Fruit fly (Drosophila melanogaster): ENCODE measurements around the gene myd.

Gene myd

DNA sequence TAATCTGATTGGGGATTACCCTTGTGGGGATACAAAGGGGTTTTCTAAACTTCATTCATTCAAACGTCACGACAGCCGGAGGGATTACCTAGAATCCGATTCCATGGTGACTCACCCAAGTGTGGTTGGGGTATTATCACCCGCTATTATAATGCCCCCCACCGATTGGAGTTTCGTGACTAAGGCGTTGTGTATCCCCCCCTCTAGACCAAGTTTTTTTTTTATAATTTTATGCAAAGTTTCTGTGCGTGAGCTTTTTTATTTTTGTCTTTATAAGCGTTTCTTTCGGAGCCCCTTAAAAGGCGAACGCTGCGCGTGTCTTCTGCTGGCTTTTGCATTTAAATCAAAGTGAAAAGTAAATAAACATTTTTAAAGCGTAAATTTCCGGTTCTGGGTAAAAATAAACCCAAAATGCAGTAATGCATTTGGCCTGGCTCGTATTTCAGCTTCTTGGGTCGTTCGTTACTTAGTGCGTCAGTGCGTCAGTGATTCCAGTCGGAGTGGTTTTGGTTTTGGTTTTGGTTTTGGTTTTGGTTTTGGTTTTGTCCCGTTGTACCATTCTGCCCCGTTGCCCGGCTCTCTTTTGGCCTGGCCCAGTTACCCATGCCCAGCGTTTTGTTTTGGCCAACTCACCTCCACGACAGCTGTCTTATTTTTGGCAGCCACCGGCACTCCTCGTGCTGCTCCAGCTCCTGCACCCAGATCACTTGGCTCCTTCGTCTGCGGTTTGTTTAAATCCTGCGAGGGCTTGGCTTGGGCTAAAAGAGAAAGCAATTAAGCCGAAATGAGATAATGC is 29.4 kb upstream of the myd start:
- TF ChIP-seq kay (GFP tag; ENCODE audit: borderline replicate concordance) (peak; percentile 39), tj (GFP tag; optimal IDR thresholded peaks at IDR 0.05) (peak; percentile 14), Hr96 (GFP tag; optimal IDR thresholded peaks at IDR 0.05) (no peak)

DNA sequence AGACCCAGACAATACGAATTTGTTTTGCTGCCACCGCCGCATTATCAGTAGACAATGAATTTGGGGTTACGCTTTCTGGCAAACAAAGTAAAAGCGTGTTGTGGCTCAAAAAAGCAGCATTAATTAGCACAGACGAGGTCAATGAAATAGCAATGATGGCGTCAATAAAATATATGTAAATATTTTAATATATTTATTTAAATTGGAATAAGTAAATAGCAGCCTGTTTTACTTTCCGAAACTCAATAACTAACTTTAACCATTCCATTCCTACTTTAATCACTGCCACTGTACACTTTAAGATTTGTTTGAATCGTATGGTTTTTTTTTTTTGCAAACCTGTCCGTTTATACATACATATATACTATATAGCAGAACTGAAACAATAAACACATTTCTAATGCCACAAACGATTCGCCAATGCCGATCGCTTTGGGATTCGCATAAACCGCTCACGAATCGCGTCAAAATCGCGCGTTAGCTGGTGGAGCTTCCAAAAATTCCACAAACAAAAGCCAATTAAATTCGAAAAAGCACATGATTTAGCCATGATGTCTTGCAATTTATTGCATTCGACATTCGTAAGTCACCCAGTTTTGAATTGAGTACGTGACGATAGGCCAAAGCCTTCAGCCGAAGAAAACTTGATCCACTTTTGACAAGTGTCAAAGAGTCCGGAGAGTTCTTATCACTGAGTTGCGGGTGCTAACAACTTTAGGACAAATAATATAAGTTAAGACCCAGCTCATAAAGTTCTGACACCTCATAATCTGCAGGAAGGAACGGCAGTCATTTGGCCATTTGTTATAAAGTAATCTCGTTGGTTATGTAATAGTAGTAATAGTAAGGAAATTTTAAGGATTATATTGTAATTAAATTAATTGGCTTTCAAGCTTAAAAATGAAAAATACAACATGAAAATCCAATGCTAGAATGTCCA is 28.3 kb upstream of the myd start:
- peak; percentile 69 for TF ChIP-seq kay (GFP tag; ENCODE audit: borderline replicate concordance)
- TF ChIP-seq CG33017 (tag; optimal IDR thresholded peaks at IDR 0.05), result peak; percentile 19
- TF ChIP-seq CG12768 (GFP tag; optimal IDR thresholded peaks at IDR 0.05), result no peak

DNA sequence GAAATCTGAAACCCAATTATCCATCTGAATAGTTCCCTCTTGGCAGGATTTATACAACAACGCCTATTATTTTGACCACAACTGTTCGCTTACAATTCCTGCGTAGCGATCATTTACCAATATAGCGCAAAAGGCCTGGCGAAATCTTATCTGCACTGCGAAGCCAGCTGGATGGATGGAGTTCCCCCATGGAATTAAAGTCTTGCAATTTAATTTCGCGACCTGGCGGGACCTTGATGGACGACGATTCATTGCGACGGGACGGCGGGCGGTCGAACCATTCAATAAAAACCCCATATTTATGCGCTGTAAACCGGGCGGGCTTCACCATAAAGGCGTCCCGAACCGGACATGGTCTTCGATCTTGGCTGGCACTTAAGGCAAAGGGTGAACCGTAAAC is 27.6 kb upstream of the myd start:
- no peak for TF ChIP-seq bab1 (GFP tag; optimal IDR thresholded peaks at IDR 0.05)
- no peak for TF ChIP-seq tj (GFP tag; optimal IDR thresholded peaks at IDR 0.05)
- no peak for TF ChIP-seq cic (GFP tag; optimal IDR thresholded peaks at IDR 0.05)
- TF ChIP-seq Mnt (GFP tag; optimal IDR thresholded peaks at IDR 0.05), result no peak
- no peak for TF ChIP-seq kay (GFP tag; ENCODE audit: borderline replicate concordance)
- no peak for TF ChIP-seq CG12768 (GFP tag; optimal IDR thresholded peaks at IDR 0.05)
- TF ChIP-seq pad (GFP tag; optimal IDR thresholded peaks at IDR 0.05), result no peak
- no peak for TF ChIP-seq CG33017 (tag; optimal IDR thresholded peaks at IDR 0.05)
- TF ChIP-seq Clk (GFP tag; optimal IDR thresholded peaks at IDR 0.05), result no peak
- TF ChIP-seq ovo (GFP tag; optimal IDR thresholded peaks at IDR 0.05), result no peak
- TF ChIP-seq CG14711 (tag; optimal IDR thresholded peaks at IDR 0.05), result no peak
- TF ChIP-seq Hr96 (GFP tag; optimal IDR thresholded peaks at IDR 0.05), result no peak
- TF ChIP-seq cnc (optimal IDR thresholded peaks at IDR 0.05), result no peak
- no peak for TF ChIP-seq CG5204 (GFP tag; optimal IDR thresholded peaks at IDR 0.05)
- TF ChIP-seq toe (GFP tag; optimal IDR thresholded peaks at IDR 0.05), result no peak
- TF ChIP-seq CG11617 (GFP tag; optimal IDR thresholded peaks at IDR 0.05), result no peak
- TF ChIP-seq CG7045 (GFP tag; optimal IDR thresholded peaks at IDR 0.05), result no peak

DNA sequence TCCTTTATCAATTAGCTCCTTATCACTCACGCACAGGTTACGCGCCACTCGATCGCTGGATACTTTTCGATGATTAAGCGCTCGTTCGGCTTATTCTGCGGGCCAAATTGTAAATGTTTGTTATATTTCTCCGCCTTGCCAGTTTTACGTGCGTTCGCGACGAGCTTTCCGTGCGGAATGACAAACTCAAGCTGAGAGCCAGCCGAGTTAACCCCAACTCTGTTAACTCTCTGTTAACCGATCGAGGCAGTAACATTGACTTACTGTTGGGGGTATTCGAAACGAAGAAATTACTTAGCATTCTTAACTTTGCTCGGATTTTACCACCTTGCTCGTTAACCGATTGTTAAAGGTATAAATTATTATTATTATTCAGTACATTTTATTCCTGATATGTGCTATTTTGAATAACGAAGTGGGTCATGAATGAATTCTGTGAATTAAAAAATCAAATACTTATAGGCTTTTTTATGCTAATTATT is 26.9 kb upstream of the myd start, which contains the start of gene CG5835:
CG5835 (minus strand) TSS at position 185 of the 482 bp plus-strand sequence.
- TF ChIP-seq CG12768 (GFP tag; optimal IDR thresholded peaks at IDR 0.05) (no peak), kay (GFP tag; ENCODE audit: borderline replicate concordance) (peak; percentile 82), tj (GFP tag; optimal IDR thresholded peaks at IDR 0.05) (peak; percentile 62), CG33017 (tag; optimal IDR thresholded peaks at IDR 0.05) (no peak), CG1620 (GFP tag; optimal IDR thresholded peaks at IDR 0.05) (peak; percentile 36), CG7101 (tag; optimal IDR thresholded peaks at IDR 0.05) (peak; percentile 34), Hr96 (GFP tag; optimal IDR thresholded peaks at IDR 0.05) (no peak), toe (GFP tag; optimal IDR thresholded peaks at IDR 0.05) (no peak), cic (GFP tag; optimal IDR thresholded peaks at IDR 0.05) (no peak), Mnt (GFP tag; optimal IDR thresholded peaks at IDR 0.05) (peak; percentile 58), CG11617 (GFP tag; optimal IDR thresholded peaks at IDR 0.05) (peak; percentile 15), bab1 (GFP tag; optimal IDR thresholded peaks at IDR 0.05) (peak; percentile 46), pad (GFP tag; optimal IDR thresholded peaks at IDR 0.05) (peak; percentile 11), ovo (GFP tag; optimal IDR thresholded peaks at IDR 0.05) (no peak), CG14711 (tag; optimal IDR thresholded peaks at IDR 0.05) (peak; percentile 3)

DNA sequence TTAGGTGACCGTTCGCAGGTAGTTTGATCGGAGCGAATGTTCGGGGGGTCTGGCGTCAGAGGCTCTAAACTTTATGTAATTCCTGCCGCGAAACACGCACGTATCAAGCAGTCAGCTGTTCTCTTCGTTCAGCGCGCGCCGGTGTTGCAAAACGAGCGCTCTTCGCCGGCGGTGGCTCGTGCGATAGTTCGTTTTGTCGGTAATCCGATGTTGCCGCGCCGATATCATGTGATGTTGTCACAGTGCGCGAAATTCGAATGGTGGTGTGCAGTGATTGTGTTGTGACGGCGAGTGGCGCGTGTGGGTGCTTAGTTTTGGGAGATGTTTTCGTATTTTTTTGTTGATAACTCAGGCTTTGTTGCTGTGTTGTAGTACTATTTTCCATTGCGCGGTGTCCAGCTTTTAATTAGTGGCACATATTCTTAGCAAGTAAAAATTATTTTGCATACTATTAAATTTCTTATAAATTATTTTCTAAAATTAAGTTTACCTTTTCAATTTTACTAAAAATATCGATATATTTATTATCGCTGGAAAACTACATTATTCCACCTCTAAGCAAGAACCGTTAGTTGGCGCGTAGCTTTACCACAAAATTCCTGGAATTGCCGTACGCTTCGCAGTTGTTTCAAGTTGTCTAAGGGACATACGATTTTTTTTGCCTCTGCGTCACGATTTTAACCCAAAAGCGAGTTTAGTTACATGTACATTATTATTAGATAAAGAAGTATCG is 23.6 kb upstream of the myd start, which contains the start of gene nanos:
nanos (plus strand) TSS at position 569 of the 733 bp plus-strand sequence.
- TF ChIP-seq tj (GFP tag; optimal IDR thresholded peaks at IDR 0.05) (peak; percentile 4), CG7045 (GFP tag; optimal IDR thresholded peaks at IDR 0.05) (peak; percentile 67), ovo (GFP tag; optimal IDR thresholded peaks at IDR 0.05) (peak; percentile 66), CG14711 (tag; optimal IDR thresholded peaks at IDR 0.05) (peak; percentile 40), toe (GFP tag; optimal IDR thresholded peaks at IDR 0.05) (peak; percentile 75), cic (GFP tag; optimal IDR thresholded peaks at IDR 0.05) (peak; percentile 54), Hr96 (GFP tag; optimal IDR thresholded peaks at IDR 0.05) (peak; percentile 74), CG33017 (tag; optimal IDR thresholded peaks at IDR 0.05) (peak; percentile 23), kay (GFP tag; ENCODE audit: borderline replicate concordance) (peak; percentile 74), bab1 (GFP tag; optimal IDR thresholded peaks at IDR 0.05) (peak; percentile 80), CG12768 (GFP tag; optimal IDR thresholded peaks at IDR 0.05) (peak; percentile 79), CG1620 (GFP tag; optimal IDR thresholded peaks at IDR 0.05) (peak; percentile 94), CG7101 (tag; optimal IDR thresholded peaks at IDR 0.05) (peak; percentile 72), cnc (optimal IDR thresholded peaks at IDR 0.05) (no peak), CG11617 (GFP tag; optimal IDR thresholded peaks at IDR 0.05) (peak; percentile 39), CG5204 (GFP tag; optimal IDR thresholded peaks at IDR 0.05) (no peak), Clk (GFP tag; optimal IDR thresholded peaks at IDR 0.05) (peak; percentile 62), pad (GFP tag; optimal IDR thresholded peaks at IDR 0.05) (peak; percentile 78), Mnt (GFP tag; optimal IDR thresholded peaks at IDR 0.05) (peak; percentile 91), Crg-1 (GFP tag; optimal IDR thresholded peaks at IDR 0.05) (peak; percentile 91)
